Fruit fly (Drosophila melanogaster) whole organism, embryonic: ENCODE measurements around the gene PIG-B.
A peak's percentile ranks its signal among the peaks of the same experiment; 100 is the strongest.

Experiments
- Bdp1 ChIP-seq: fragments of 200-800 bp; sonication (Bioruptor generic); optimal IDR thresholded peaks from 3 replicates; lab custom pipeline; 2016; ENCODE audit warnings: missing biosample characterization, missing genetic modification characterization
- Bgb ChIP-seq: fragments of 200-800 bp; sonication (Bioruptor generic); IDR thresholded peaks from 2 replicates; pipeline ENCODE4 v1.3.6; 2022; ENCODE audit warnings: missing biosample characterization, missing genetic modification characterization; ENCODE audit not compliant: partially characterized antibody
- CG10959 ChIP-seq: fragments of 200-800 bp; sonication (Bioruptor generic); IDR thresholded peaks from 2 replicates; pipeline ENCODE4 v1.3.6; 2022; ENCODE audit warnings: missing biosample characterization, missing genetic modification characterization
- CG11696 ChIP-seq: fragments of 200-800 bp; sonication (Bioruptor generic); IDR thresholded peaks from 2 replicates; pipeline ENCODE4 v1.3.6; 2022; ENCODE audit warnings: missing biosample characterization, missing genetic modification characterization
- CG12219 ChIP-seq: fragments of 200-800 bp; sonication (Bioruptor generic); optimal IDR thresholded peaks from 3 replicates; lab custom pipeline; 2018; ENCODE audit warnings: missing biosample characterization, mild to moderate bottlenecking, missing genetic modification characterization
- CG13775 ChIP-seq: fragments of 200-800 bp; sonication (Bioruptor generic); optimal IDR thresholded peaks from 3 replicates; lab custom pipeline; 2017; ENCODE audit warnings: missing biosample characterization, mild to moderate bottlenecking, missing genetic modification characterization
- CG15479 ChIP-seq: fragments of 200-800 bp; sonication (Bioruptor generic); optimal IDR thresholded peaks from 3 replicates; lab custom pipeline; 2019; ENCODE audit warnings: missing biosample characterization, mild to moderate bottlenecking, missing genetic modification characterization, moderate library complexity
- CG15514 ChIP-seq: fragments of 200-800 bp; sonication (Bioruptor generic); optimal IDR thresholded peaks from 3 replicates; lab custom pipeline; 2017; ENCODE audit warnings: missing biosample characterization, missing genetic modification characterization, mild to moderate bottlenecking, moderate library complexity, missing genetic modification reagents
- CG16813 ChIP-seq: fragments of 200-800 bp; sonication (Bioruptor generic); IDR thresholded peaks from 3 replicates; pipeline ENCODE4 v1.3.6; 2022; ENCODE audit warnings: missing biosample characterization, missing genetic modification characterization; ENCODE audit not compliant: partially characterized antibody
- CG16815 ChIP-seq: fragments of 200-800 bp; sonication (Bioruptor generic); optimal IDR thresholded peaks from 3 replicates; lab custom pipeline; 2017; ENCODE audit warnings: missing biosample characterization, mild to moderate bottlenecking, missing genetic modification characterization
- CG17359 ChIP-seq: fragments of 200-800 bp; sonication (Bioruptor generic); optimal IDR thresholded peaks from 3 replicates; lab custom pipeline; 2018; ENCODE audit warnings: missing biosample characterization, mild to moderate bottlenecking, missing genetic modification characterization, moderate library complexity
- CG17385 ChIP-seq: fragments of 200-800 bp; sonication (Bioruptor generic); optimal IDR thresholded peaks from 3 replicates; lab custom pipeline; 2018; ENCODE audit warnings: missing biosample characterization, mild to moderate bottlenecking, missing genetic modification characterization
- CG2120 ChIP-seq: fragments of 200-800 bp; sonication (Bioruptor generic); optimal IDR thresholded peaks from 3 replicates; lab custom pipeline; 2016; ENCODE audit warnings: missing biosample characterization, missing genetic modification characterization
- CG2202 ChIP-seq: fragments of 200-800 bp; sonication (Bioruptor generic); optimal IDR thresholded peaks from 2 replicates; lab custom pipeline; 2018; ENCODE audit warnings: missing biosample characterization, mild to moderate bottlenecking, missing genetic modification characterization
- CG31441 ChIP-seq: fragments of 200-800 bp; sonication (Bioruptor generic); IDR thresholded peaks from 2 replicates; pipeline ENCODE4 v1.3.6; 2022; ENCODE audit warnings: missing biosample characterization, missing genetic modification characterization
- CG3995 ChIP-seq: fragments of 200-800 bp; sonication (Bioruptor generic); optimal IDR thresholded peaks from 3 replicates; lab custom pipeline; 2016; ENCODE audit warnings: missing biosample characterization, missing genetic modification characterization
- CG4328 ChIP-seq: fragments of 200-800 bp; sonication (Bioruptor generic); optimal IDR thresholded peaks from 3 replicates; lab custom pipeline; 2017; ENCODE audit warnings: missing biosample characterization, missing genetic modification reagents, missing genetic modification characterization
- CG4404 ChIP-seq: fragments of 200-800 bp; sonication (Bioruptor generic); IDR thresholded peaks from 2 replicates; pipeline ENCODE4 v1.3.6; 2022; ENCODE audit warnings: missing biosample characterization, missing genetic modification characterization
- CG4820 ChIP-seq: fragments of 200-800 bp; sonication (Bioruptor generic); optimal IDR thresholded peaks from 3 replicates; lab custom pipeline; 2016; ENCODE audit warnings: missing biosample characterization, missing genetic modification characterization
- CG5953 ChIP-seq: fragments of 200-800 bp; sonication (Bioruptor generic); IDR thresholded peaks from 2 replicates; pipeline ENCODE4 v1.3.6; 2022; ENCODE audit warnings: missing biosample characterization, missing genetic modification characterization
- CG6254 ChIP-seq: fragments of 200-800 bp; sonication (Bioruptor generic); optimal IDR thresholded peaks from 3 replicates; lab custom pipeline; 2017; ENCODE audit warnings: mild to moderate bottlenecking, missing biosample characterization, missing genetic modification reagents, missing genetic modification characterization
- CG6689 ChIP-seq: fragments of 200-800 bp; sonication (Bioruptor generic); IDR thresholded peaks from 2 replicates; pipeline ENCODE4 v1.3.6; 2022; ENCODE audit warnings: missing biosample characterization, missing genetic modification characterization
- CG7839 ChIP-seq: fragments of 200-800 bp; sonication (Bioruptor generic); optimal IDR thresholded peaks from 3 replicates; lab custom pipeline; 2018; ENCODE audit warnings: missing biosample characterization, mild to moderate bottlenecking, missing genetic modification characterization, moderate library complexity
- CG8388 ChIP-seq: fragments of 200-800 bp; sonication (Bioruptor generic); optimal IDR thresholded peaks from 2 replicates; lab custom pipeline; 2019; ENCODE audit warnings: missing biosample characterization, mild to moderate bottlenecking, missing genetic modification characterization, moderate library complexity
- CG8765 ChIP-seq: fragments of 200-800 bp; sonication (Bioruptor generic); IDR thresholded peaks from 2 replicates; pipeline ENCODE4 v1.3.6; 2022; ENCODE audit warnings: missing biosample characterization, missing genetic modification characterization
- Drgx ChIP-seq: fragments of 200-800 bp; sonication (Bioruptor generic); IDR thresholded peaks from 2 replicates; pipeline ENCODE4 v1.3.6; 2022; ENCODE audit warnings: missing biosample characterization, missing genetic modification characterization
- E2f2 ChIP-seq: fragments of 200-800 bp; sonication (Bioruptor generic); IDR thresholded peaks from 2 replicates; pipeline ENCODE4 v1.3.6; 2022; ENCODE audit warnings: missing biosample characterization, missing genetic modification characterization
- Fer2 ChIP-seq: fragments of 200-800 bp; sonication (Bioruptor generic); optimal IDR thresholded peaks from 2 replicates; lab custom pipeline; 2018; ENCODE audit warnings: missing biosample characterization, mild to moderate bottlenecking, missing genetic modification characterization, moderate library complexity
- HLH54F ChIP-seq: fragments of 200-800 bp; sonication (Bioruptor generic); optimal IDR thresholded peaks from 3 replicates; lab custom pipeline; 2016; ENCODE audit warnings: missing biosample characterization, missing genetic modification characterization
- Hmr ChIP-seq: fragments of 200-800 bp; sonication (Bioruptor generic); optimal IDR thresholded peaks from 3 replicates; lab custom pipeline; 2017; ENCODE audit warnings: mild to moderate bottlenecking, missing biosample characterization, missing genetic modification reagents, missing genetic modification characterization
- Ptx1 ChIP-seq: fragments of 200-800 bp; sonication (Bioruptor generic); IDR thresholded peaks from 2 replicates; pipeline ENCODE4 v1.3.6; 2022; ENCODE audit warnings: missing biosample characterization, missing genetic modification characterization
- Rx ChIP-seq: fragments of 200-800 bp; sonication (Bioruptor generic); IDR thresholded peaks from 2 replicates; pipeline ENCODE4 v1.3.6; 2022; ENCODE audit warnings: missing biosample characterization, missing genetic modification characterization
- Ssrp ChIP-seq: fragments of 200-800 bp; sonication (Bioruptor generic); optimal IDR thresholded peaks from 2 replicates; lab custom pipeline; 2018; ENCODE audit warnings: missing biosample characterization, mild to moderate bottlenecking, missing genetic modification characterization, moderate library complexity
- az2 ChIP-seq: fragments of 200-800 bp; sonication (Bioruptor generic); optimal IDR thresholded peaks from 3 replicates; lab custom pipeline; 2016; ENCODE audit warnings: missing biosample characterization, missing genetic modification characterization
- chm ChIP-seq: fragments of 200-800 bp; sonication (Bioruptor generic); IDR thresholded peaks from 2 replicates; pipeline ENCODE4 v1.3.6; 2022; ENCODE audit warnings: missing biosample characterization, missing genetic modification characterization
- croc ChIP-seq: fragments of 200-800 bp; sonication (Bioruptor generic); conservative IDR thresholded peaks from 3 replicates; pipeline ENCODE4 v1.3.6; 2022; ENCODE audit warnings: missing biosample characterization, missing genetic modification characterization
- fd96Cb ChIP-seq: fragments of 200-800 bp; sonication (Bioruptor generic); optimal IDR thresholded peaks from 2 replicates; lab custom pipeline; 2018; ENCODE audit warnings: missing biosample characterization, mild to moderate bottlenecking, missing genetic modification characterization, moderate library complexity
- lmd ChIP-seq: fragments of 200-800 bp; sonication (Bioruptor generic); IDR thresholded peaks from 2 replicates; pipeline ENCODE4 v1.3.6; 2022; ENCODE audit warnings: missing biosample characterization, missing genetic modification characterization
- lola ChIP-seq, 3 experiments: fragments of >200 bp in 2 of 3; fragments of 200-800 bp in 1 of 3; sonication (Bioruptor generic) in 1 of 3; optimal IDR thresholded peaks; 2 replicates each; lab custom pipeline; 2017 to 2019; ENCODE audit warnings: missing biosample characterization in 3 of 3, missing genetic modification characterization in 3 of 3, mild to moderate bottlenecking in 1 of 3, moderate library complexity in 1 of 3
- onecut ChIP-seq: fragments of 200-800 bp; sonication (Bioruptor generic); IDR thresholded peaks from 2 replicates; pipeline ENCODE4 v1.3.6; 2022; ENCODE audit warnings: missing biosample characterization, missing genetic modification characterization
- otp ChIP-seq: fragments of 200-800 bp; sonication (Bioruptor generic); IDR thresholded peaks from 3 replicates; pipeline ENCODE4, ENCODE4 v1.3.6; 2022; ENCODE audit warnings: missing biosample characterization, missing genetic modification characterization
- phol ChIP-seq: fragments of 200-800 bp; sonication (Bioruptor generic); optimal IDR thresholded peaks from 3 replicates; lab custom pipeline; 2018; ENCODE audit warnings: missing biosample characterization, mild to moderate bottlenecking, missing genetic modification characterization, moderate library complexity
- sens-2 ChIP-seq: fragments of 200-800 bp; sonication (Bioruptor generic); IDR thresholded peaks from 2 replicates; pipeline ENCODE4 v1.3.6; 2022; ENCODE audit warnings: missing biosample characterization, missing genetic modification characterization
- tin ChIP-seq: fragments of 200-800 bp; sonication (Bioruptor generic); optimal IDR thresholded peaks from 3 replicates; lab custom pipeline; 2016; ENCODE audit warnings: missing biosample characterization, missing genetic modification characterization
- trem ChIP-seq: fragments of 200-800 bp; optimal IDR thresholded peaks from 3 replicates; lab custom pipeline; 2019; ENCODE audit warnings: missing biosample characterization, mild to moderate bottlenecking, missing genetic modification characterization, moderate library complexity
- ttk ChIP-seq: fragments of 200-800 bp; sonication (Bioruptor generic); IDR thresholded peaks from 2 replicates; pipeline ENCODE4 v2.1.2; 2022; ENCODE audit warnings: missing biosample characterization, missing genetic modification characterization
- unpg ChIP-seq: fragments of 200-800 bp; sonication (Bioruptor generic); optimal IDR thresholded peaks from 3 replicates; lab custom pipeline; 2018; ENCODE audit warnings: missing biosample characterization, mild to moderate bottlenecking, missing genetic modification characterization, moderate library complexity
- vvl ChIP-seq: fragments of 200-800 bp; sonication (Bioruptor generic); IDR thresholded peaks from 2 replicates; pipeline ENCODE4 v1.3.6; 2022; ENCODE audit warnings: missing biosample characterization, missing genetic modification characterization
- zen2 ChIP-seq: fragments of 200-800 bp; sonication (Bioruptor generic); IDR thresholded peaks from 3 replicates; pipeline ENCODE4 v1.3.6; 2022; ENCODE audit warnings: missing biosample characterization, missing genetic modification characterization; ENCODE audit not compliant: partially characterized antibody

The PIG-B gene

DNA sequence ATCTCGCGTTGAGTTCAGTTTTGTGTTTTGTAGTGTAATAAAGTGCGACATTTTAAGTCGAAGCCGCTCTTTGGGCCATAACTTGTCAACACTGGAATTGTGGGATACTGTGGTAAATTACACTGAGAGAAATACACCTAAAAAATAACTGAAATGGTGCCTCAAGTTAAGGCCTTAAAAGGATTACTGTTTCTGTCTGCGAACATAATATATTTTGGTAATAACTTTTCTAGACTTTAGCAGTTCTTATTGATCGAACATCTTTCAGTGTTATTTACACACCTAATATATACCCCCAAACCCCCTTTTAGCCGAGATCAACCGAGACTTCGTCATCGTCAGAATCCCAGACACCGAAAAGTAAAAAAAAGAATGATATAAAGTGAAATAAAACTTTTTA lies 40.8 kb downstream of the PIG-B start (continued):
- TF ChIP-seq CG8765 (GFP tag; lab: Robert Waterston, UW) (no peak), CG6689 (peak; percentile 24; the same call in 1 of the 2 replicates), Fer2 (tag; lab: Kevin White, UChicago) (no peak), vvl (GFP tag; lab: Robert Waterston, UW) (peak; percentile 59), CG16815 (GFP tag; lab: Kevin White, UChicago) (peak; percentile 6), CG15479 (GFP tag; lab: Kevin White, UChicago) (no peak), trem (tag; lab: Kevin White, UChicago) (peak; percentile 9), CG7839 (peak; percentile 50), tin (peak; percentile 51), CG16813 (GFP tag; lab: Robert Waterston, UW) (no peak)

DNA sequence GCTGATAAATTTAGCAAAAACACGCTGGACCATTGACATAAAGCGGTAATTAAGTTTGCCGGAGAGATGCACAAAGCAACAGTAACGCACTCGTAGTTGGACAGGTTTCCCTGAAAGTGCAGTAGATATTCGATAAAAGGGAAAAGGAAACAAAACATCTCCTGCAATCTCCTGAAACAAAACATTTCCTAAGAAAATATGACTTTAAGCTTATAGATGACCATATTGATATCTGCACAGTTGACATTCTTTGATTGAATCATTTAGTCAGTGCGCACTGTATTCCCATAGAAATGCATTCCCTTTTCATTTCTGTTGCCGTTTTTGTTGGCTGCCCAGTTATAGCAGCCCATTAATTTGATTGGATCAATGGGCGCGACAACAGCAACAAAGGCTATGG lies 41.8 kb downstream of the PIG-B start:
- TF ChIP-seq phol (tag; lab: Kevin White, UChicago) = peak; percentile 41
- no peak for TF ChIP-seq CG11696 (GFP tag; lab: Robert Waterston, UW)
- TF ChIP-seq lmd (GFP tag; lab: Robert Waterston, UW) = peak; percentile 66
- TF ChIP-seq CG17359 (tag; lab: Kevin White, UChicago) = peak; percentile 18
- peak; percentile 76 for TF ChIP-seq otp (GFP tag; lab: Robert Waterston, UW)
- peak; percentile 48; the same call in 1 of the 2 replicates for TF ChIP-seq CG5953 (GFP tag; lab: Robert Waterston, UW)
- TF ChIP-seq CG10959 (GFP tag; lab: Robert Waterston, UW) = peak; percentile 56
- TF ChIP-seq onecut = peak; percentile 40
- peak; percentile 58 for TF ChIP-seq croc (GFP tag; lab: Robert Waterston, UW)
- peak; percentile 69 for TF ChIP-seq ttk
- TF ChIP-seq sens-2 (GFP tag; lab: Robert Waterston, UW) = 0 out of 2 replicates have a peak, but pooled peaks have one; percentile 45
- peak; percentile 46 for TF ChIP-seq CG17385 (GFP tag; lab: Kevin White, UChicago)
- TF ChIP-seq CG15514 (GFP tag; lab: Kevin White, UChicago) = no peak
- TF ChIP-seq zen2 (GFP tag; lab: Robert Waterston, UW) = no peak
- TF ChIP-seq CG8388 (GFP tag; lab: Kevin White, UChicago) = peak; percentile 61
- TF ChIP-seq CG2120 (GFP tag; lab: Kevin White, UChicago) = no peak
- TF ChIP-seq CG6254 (GFP tag; lab: Kevin White, UChicago) = no peak
- TF ChIP-seq Hmr (GFP tag; lab: Kevin White, UChicago) = no peak
- TF ChIP-seq Rx (GFP tag; lab: Robert Waterston, UW) = peak; percentile 49; the same call in 1 of the 2 replicates
- peak; percentile 34; the same call in 1 of the 2 replicates for TF ChIP-seq CG31441 (GFP tag; lab: Robert Waterston, UW)
- TF ChIP-seq CG4404 = peak; percentile 51
- TF ChIP-seq CG13775 (GFP tag; lab: Kevin White, UChicago) = peak; percentile 12
- TF ChIP-seq Ssrp = peak; percentile 76
- TF ChIP-seq fd96Cb (tag; lab: Kevin White, UChicago) = peak; percentile 41
- TF ChIP-seq Ptx1 (GFP tag; lab: Robert Waterston, UW) = peak; percentile 36; the same call in 1 of the 2 replicates
- TF ChIP-seq chm (GFP tag; lab: Robert Waterston, UW) = peak; percentile 38; the same call in 1 of the 2 replicates
- no peak for TF ChIP-seq CG3995 (GFP tag; lab: Kevin White, UChicago)
- no peak for TF ChIP-seq CG4328 (GFP tag; lab: Kevin White, UChicago)
- TF ChIP-seq CG4820 (GFP tag; lab: Kevin White, UChicago) = peak; percentile 25
- TF ChIP-seq CG6689 = peak; percentile 72
- no peak for TF ChIP-seq Bdp1 (GFP tag; lab: Kevin White, UChicago)
- peak; percentile 80 for TF ChIP-seq az2 (GFP tag; lab: Kevin White, UChicago)
- no peak for TF ChIP-seq E2f2
- TF ChIP-seq Bgb (GFP tag; lab: Robert Waterston, UW) = no peak
- peak; percentile 71 for TF ChIP-seq CG12219 (GFP tag; lab: Kevin White, UChicago)
- peak in 1 of 3 experiments; percentile 67 for TF ChIP-seq lola (GFP tag; optimal IDR thresholded peaks at IDR 0.05; lab: Kevin White, UChicago)
- peak; percentile 67 for TF ChIP-seq unpg (GFP tag; lab: Kevin White, UChicago)
- TF ChIP-seq Drgx = peak; percentile 37; the same call in 1 of the 2 replicates
- TF ChIP-seq CG2202 (tag; lab: Kevin White, UChicago) = peak; percentile 46
- no peak for TF ChIP-seq HLH54F (GFP tag; lab: Kevin White, UChicago)
